Fruit fly (Drosophila melanogaster): ENCODE results near the gene CG5177.

CG5177 gene

DNA sequence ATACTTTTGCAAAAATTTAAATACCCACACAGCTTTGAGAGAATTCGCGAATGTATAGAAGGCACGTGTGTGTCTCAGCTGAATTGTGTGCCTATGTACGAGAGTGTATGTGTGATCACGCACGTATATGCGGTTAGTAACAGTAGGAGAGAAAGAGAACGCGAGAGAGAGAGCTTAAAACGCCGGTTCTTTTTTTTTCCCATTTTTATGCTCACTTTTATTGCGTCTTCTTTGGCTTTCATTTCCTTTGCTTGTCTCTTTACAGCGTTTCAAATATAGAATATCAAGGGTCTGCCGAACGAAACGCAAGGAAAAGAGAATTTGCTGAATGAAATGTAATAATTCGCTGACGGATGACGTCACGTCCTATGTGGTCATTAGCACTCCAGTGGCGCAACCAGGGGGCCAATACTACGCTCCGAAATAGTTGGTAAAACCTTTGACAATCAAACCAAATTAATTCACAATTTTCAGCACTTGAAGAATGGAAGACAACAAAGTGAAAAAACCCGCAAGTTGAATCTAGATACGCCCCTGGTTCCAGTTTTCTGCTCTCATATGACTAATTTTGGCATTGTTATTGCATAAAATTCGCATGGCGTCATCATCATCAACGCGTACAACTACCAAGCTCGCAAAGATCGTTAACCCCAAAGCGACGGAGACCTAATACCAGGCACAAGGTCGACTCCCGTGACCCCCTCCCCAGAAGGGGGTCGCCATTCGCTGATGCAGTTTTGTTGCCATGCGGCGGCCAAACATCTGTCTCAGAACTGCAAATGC is 20.1 kb downstream of the CG5177 start (continued):
- TF ChIP-seq ATbp (GFP tag; optimal IDR thresholded peaks at IDR 0.05) = no peak
- TF ChIP-seq emc (GFP tag; optimal IDR thresholded peaks at IDR 0.05) = peak; percentile 57
- peak; percentile 30 for TF ChIP-seq Fer1 (GFP tag; optimal IDR thresholded peaks at IDR 0.05)
- no peak for TF ChIP-seq slp2 (GFP tag; optimal IDR thresholded peaks at IDR 0.05)
- peak; percentile 95 for TF ChIP-seq slbo (GFP tag; IDR thresholded peaks at IDR 0.05)
- peak; percentile 55 for TF ChIP-seq D19B (GFP tag; optimal IDR thresholded peaks at IDR 0.05)
- TF ChIP-seq cas (GFP tag; IDR thresholded peaks at IDR 0.05) = peak; percentile 57; the same call in 1 of the 2 replicates
- no peak for TF ChIP-seq pan (optimal IDR thresholded peaks at IDR 0.05)
- peak in 1 of 2 experiments; percentile 51 for TF ChIP-seq pan (GFP tag; optimal IDR thresholded peaks at IDR 0.05 in 1 of 2, IDR thresholded peaks at IDR 0.05 in 1 of 2)
- 0 out of 3 replicates have a peak, but pooled peaks have one; percentile 20 for TF ChIP-seq H15 (GFP tag; IDR thresholded peaks at IDR 0.05)
- peak; percentile 89 for TF ChIP-seq CG12769 (tag; optimal IDR thresholded peaks at IDR 0.05)
- TF ChIP-seq H2.0 (GFP tag; IDR thresholded peaks at IDR 0.05) = peak; percentile 37; the same call in 1 of the 2 replicates
- peak; percentile 55; the same call in 1 of the 2 replicates for TF ChIP-seq ranshi (GFP tag; IDR thresholded peaks at IDR 0.05)
- peak; percentile 17 for TF ChIP-seq psq (GFP tag; optimal IDR thresholded peaks at IDR 0.05)
- no peak for TF ChIP-seq ro (GFP tag; IDR thresholded peaks at IDR 0.05)
- TF ChIP-seq insv (GFP tag; optimal IDR thresholded peaks at IDR 0.05) = no peak
- no peak for TF ChIP-seq run (tag; optimal IDR thresholded peaks at IDR 0.05)
- no peak for TF ChIP-seq CG31365 (tag; optimal IDR thresholded peaks at IDR 0.05)
- TF ChIP-seq CG3726 (GFP tag; IDR thresholded peaks at IDR 0.05) = no peak
- no peak for TF ChIP-seq CG33213 (GFP tag; optimal IDR thresholded peaks at IDR 0.05)
- TF ChIP-seq usp (GFP tag; optimal IDR thresholded peaks at IDR 0.05) = no peak
- TF ChIP-seq CG8478 (optimal IDR thresholded peaks at IDR 0.05) = no peak
- no peak for TF ChIP-seq fd64A (GFP tag; optimal IDR thresholded peaks at IDR 0.05)
- TF ChIP-seq Adf1 (GFP tag; IDR thresholded peaks at IDR 0.05) = peak; percentile 63
- TF ChIP-seq CG8089 (GFP tag; optimal IDR thresholded peaks at IDR 0.05) = no peak
- no peak for TF ChIP-seq CG14965 (GFP tag; optimal IDR thresholded peaks at IDR 0.05; ENCODE audit: borderline replicate concordance)
- no peak for TF ChIP-seq Sox100B (GFP tag; optimal IDR thresholded peaks at IDR 0.05)
- peak; percentile 46 for TF ChIP-seq sd (tag; optimal IDR thresholded peaks at IDR 0.05)
- TF ChIP-seq dan (GFP tag; IDR thresholded peaks at IDR 0.05) = no peak
- TF ChIP-seq CG8290 (GFP tag; optimal IDR thresholded peaks at IDR 0.05) = no peak
- peak in 1 of 2 experiments; percentile 89 for TF ChIP-seq CG8290 (tag; optimal IDR thresholded peaks at IDR 0.05)
- TF ChIP-seq da (GFP tag; optimal IDR thresholded peaks at IDR 0.05) = no peak
- peak; percentile 9 for TF ChIP-seq CG11504 (tag; optimal IDR thresholded peaks at IDR 0.05)
- TF ChIP-seq D (optimal IDR thresholded peaks at IDR 0.05) = no peak
- TF ChIP-seq D (GFP tag; optimal IDR thresholded peaks at IDR 0.05) = no peak
- TF ChIP-seq gcm2 (GFP tag; optimal IDR thresholded peaks at IDR 0.05) = peak; percentile 41
- no peak for TF ChIP-seq pfk (GFP tag; optimal IDR thresholded peaks at IDR 0.05)
- no peak for TF ChIP-seq Neu2 (GFP tag; optimal IDR thresholded peaks at IDR 0.05; ENCODE audit: borderline replicate concordance)
- no peak for TF ChIP-seq abd-A (tag; optimal IDR thresholded peaks at IDR 0.05)
- no peak for TF ChIP-seq gce (GFP tag; IDR thresholded peaks at IDR 0.05)
- peak; percentile 59 for TF ChIP-seq shn (GFP tag; optimal IDR thresholded peaks at IDR 0.05)
- TF ChIP-seq CG16779 (GFP tag; IDR thresholded peaks at IDR 0.05) = peak; percentile 80
- peak; percentile 75 for TF ChIP-seq caup (GFP tag; optimal IDR thresholded peaks at IDR 0.05; ENCODE audit: severe bottlenecking)
- peak; percentile 45 for TF ChIP-seq unpg (GFP tag; optimal IDR thresholded peaks at IDR 0.05)
- TF ChIP-seq tin (GFP tag; optimal IDR thresholded peaks at IDR 0.05) = peak; percentile 26
- TF ChIP-seq CG1832 (GFP tag; optimal IDR thresholded peaks at IDR 0.05) = no peak
- TF ChIP-seq kni (GFP tag; optimal IDR thresholded peaks at IDR 0.05) = no peak
- no peak for TF ChIP-seq Dip2 (GFP tag; IDR thresholded peaks at IDR 0.05)
- TF ChIP-seq CG1647 (GFP tag; optimal IDR thresholded peaks at IDR 0.05) = peak; percentile 15
- TF ChIP-seq ci (GFP tag; IDR thresholded peaks at IDR 0.05) = no peak
- peak; percentile 6 for TF ChIP-seq CG16863 (GFP tag; optimal IDR thresholded peaks at IDR 0.05)

Measured in whole organism, embryonic.